Worm (Caenorhabditis elegans): ENCODE measurements around the gene R04E5.8.
A peak's percentile ranks its signal among the peaks of the same experiment; 100 is the strongest.

The R04E5.8 gene

DNA sequence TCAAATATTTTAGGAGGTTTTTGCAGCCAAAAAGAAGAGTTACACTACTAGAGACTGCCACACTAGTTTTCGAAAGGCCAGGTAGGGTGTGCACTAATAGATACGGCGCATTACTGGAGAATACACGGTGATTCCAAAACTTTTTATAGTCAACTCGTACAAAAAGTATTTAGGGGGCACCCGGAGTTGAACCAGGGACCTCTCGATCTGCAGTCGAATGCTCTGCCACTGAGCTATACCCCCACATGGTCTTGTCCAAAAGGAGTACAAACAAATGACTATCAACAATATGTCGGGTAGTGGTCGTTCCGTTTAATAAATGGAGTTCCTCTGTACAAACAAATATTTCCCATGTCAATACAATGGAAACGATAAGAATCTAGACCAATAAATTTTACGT is 12.0 kb upstream of the R04E5.8 start (continued):
- TF ChIP-seq let-607 (tag; optimal IDR thresholded peaks at IDR 0.05) (peak in 1 of 2 experiments; percentile 10), zfh-2 (GFP tag; conservative IDR thresholded peaks at IDR 0.05) (no peak), attf-3 (GFP tag; conservative IDR thresholded peaks at IDR 0.05) (no peak; the same call in 1 of the 2 replicates), K12H6.12 (tag; optimal IDR thresholded peaks at IDR 0.05) (no peak), mxl-1 (tag; optimal IDR thresholded peaks at IDR 0.05) (no peak), Y79H2A.3 (GFP tag; conservative IDR thresholded peaks at IDR 0.05) (no peak), aptf-3 (GFP tag; IDR thresholded peaks at IDR 0.05) (no peak), lsy-27 (tag; optimal IDR thresholded peaks at IDR 0.05; ENCODE audit: borderline replicate concordance, insufficient read depth) (no peak), tbx-9 (tag; optimal IDR thresholded peaks at IDR 0.05; ENCODE audit: borderline replicate concordance) (no peak), mcd-1 (GFP tag; IDR thresholded peaks at IDR 0.05) (no peak), F39B2.1 (GFP tag; IDR thresholded peaks at IDR 0.05) (no peak), pbrm-1 (GFP tag; IDR thresholded peaks at IDR 0.05) (peak; percentile 32; the same call in 1 of the 2 replicates), ztf-25 (GFP tag; IDR thresholded peaks at IDR 0.05) (no peak), hlh-26 (GFP tag; conservative IDR thresholded peaks at IDR 0.05) (no peak), akir-1 (GFP tag; optimal IDR thresholded peaks at IDR 0.05) (no peak), dpff-1 (tag; optimal IDR thresholded peaks at IDR 0.05) (no peak), mes-4 (tag; optimal IDR thresholded peaks at IDR 0.05) (no peak), nhr-120 (GFP tag; IDR thresholded peaks at IDR 0.05) (no peak), ceh-58 (GFP tag; IDR thresholded peaks at IDR 0.05) (no peak), F23B12.7 (tag; optimal IDR thresholded peaks at IDR 0.05; ENCODE audit: insufficient read depth) (no peak), rcor-1 (GFP tag; IDR thresholded peaks at IDR 0.05) (no peak), F52B5.7 (tag; optimal IDR thresholded peaks at IDR 0.05) (no peak), ztf-26 (tag; optimal IDR thresholded peaks at IDR 0.05) (no peak), ets-4 (GFP tag; optimal IDR thresholded peaks at IDR 0.05) (no peak), lin-26 (GFP tag; IDR thresholded peaks at IDR 0.05) (peak; percentile 84), nhr-27 (tag; optimal IDR thresholded peaks at IDR 0.05) (no peak), ztf-28 (GFP tag; IDR thresholded peaks at IDR 0.05) (no peak), egrh-3 (GFP tag; IDR thresholded peaks at IDR 0.05) (no peak), hrde-1 (tag; optimal IDR thresholded peaks at IDR 0.05; ENCODE audit: borderline replicate concordance) (no peak), nhr-80 (tag; optimal IDR thresholded peaks at IDR 0.05) (peak; percentile 36), let-526 (GFP tag; IDR thresholded peaks at IDR 0.05) (no peak), sdz-38 (tag; optimal IDR thresholded peaks at IDR 0.05) (no peak), F22D6.2 (tag; optimal IDR thresholded peaks at IDR 0.05) (no peak), Y53F4B.3 (GFP tag; IDR thresholded peaks at IDR 0.05) (no peak), lir-1 (GFP tag; conservative IDR thresholded peaks at IDR 0.05) (no peak), lag-1 (GFP tag; IDR thresholded peaks at IDR 0.05) (no peak), nfyb-1 (GFP tag; IDR thresholded peaks at IDR 0.05) (0 out of 2 replicates have a peak, but pooled peaks have one; percentile 10), bed-2 (GFP tag; IDR thresholded peaks at IDR 0.05) (no peak), ceh-40 (GFP tag; IDR thresholded peaks at IDR 0.05) (0 out of 2 replicates have a peak, but pooled peaks have one; percentile 51), ztf-22 (GFP tag; optimal IDR thresholded peaks at IDR 0.05) (no peak), rpc-1 (optimal IDR thresholded peaks at IDR 0.05) (peak; percentile 57), rpc-1 (tag; optimal IDR thresholded peaks at IDR 0.05) (peak; percentile 69), F10E7.11 (tag; optimal IDR thresholded peaks at IDR 0.05) (no peak), attf-5 (GFP tag; optimal IDR thresholded peaks at IDR 0.05) (peak; percentile 6), hsf-1 (GFP tag; IDR thresholded peaks at IDR 0.05) (0 out of 2 replicates have a peak, but pooled peaks have one; percentile 10), dox-1 (GFP tag; IDR thresholded peaks at IDR 0.05) (no peak; the same call in 1 of the 2 replicates), ceh-100 (GFP tag; IDR thresholded peaks at IDR 0.05) (no peak), lin-35 (GFP tag; optimal IDR thresholded peaks at IDR 0.05) (no peak), egl-18 (GFP tag; IDR thresholded peaks at IDR 0.05) (no peak), hmg-20 (GFP tag; IDR thresholded peaks at IDR 0.05) (no peak)

Data from whole organism, young adult.